Fruit fly (Drosophila melanogaster): ENCODE results near the gene Rint1.

DNA sequence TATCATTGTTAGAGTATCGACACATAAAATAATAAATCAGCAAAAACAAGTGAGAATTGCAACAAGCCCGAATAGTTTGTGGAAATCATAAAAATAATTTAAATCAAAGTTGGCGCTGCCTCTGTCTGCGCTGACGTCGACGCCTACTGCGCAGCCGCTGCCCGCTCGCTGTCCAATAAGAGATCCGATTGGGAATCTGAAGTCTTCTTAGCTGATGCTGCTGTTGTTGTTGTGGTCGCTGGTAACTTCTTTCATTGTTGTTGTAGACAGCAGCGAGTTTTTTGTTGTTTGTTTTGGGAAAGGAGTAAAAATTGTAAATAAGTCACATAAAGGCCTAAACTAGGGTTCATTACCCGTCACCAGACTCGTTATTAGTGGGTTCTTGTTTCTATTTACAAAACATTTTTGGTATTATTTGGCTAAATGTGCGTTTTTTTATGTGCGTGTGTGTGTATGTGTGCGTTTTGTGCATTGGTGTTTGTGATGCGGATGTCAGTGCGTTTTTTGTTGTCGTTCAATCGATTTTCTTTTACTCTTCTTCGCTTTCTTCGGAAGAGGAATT, 41.4 kb downstream of the Rint1 start:
- no peak for TF ChIP-seq CTCF (optimal IDR thresholded peaks at IDR 0.05)
- no peak for TF ChIP-seq CG8478 (optimal IDR thresholded peaks at IDR 0.05)

All from S2 (cell line).